Fruit fly (Drosophila melanogaster) whole organism, embryonic: ENCODE data around the gene TyrRII.

Experiments used
- Aef1 ChIP-seq: fragments of 200-800 bp; sonication (Bioruptor generic); IDR thresholded peaks from 3 replicates; pipeline ENCODE4 v1.3.6; 2022; ENCODE audit warnings: missing biosample characterization, missing genetic modification characterization
- Atf3 ChIP-seq: fragments of 200-800 bp; sonication (Bioruptor generic); optimal IDR thresholded peaks from 3 replicates; lab custom pipeline; 2016; ENCODE audit warnings: missing biosample characterization, missing genetic modification characterization
- CG1024 ChIP-seq: fragments of 200-800 bp; sonication (Bioruptor generic); IDR thresholded peaks from 2 replicates; pipeline ENCODE4 v1.3.6; 2022; ENCODE audit warnings: missing biosample characterization, missing genetic modification characterization
- CG10274 ChIP-seq: fragments of 200-800 bp; sonication (Bioruptor generic); optimal IDR thresholded peaks from 3 replicates; lab custom pipeline; 2017; ENCODE audit warnings: missing biosample characterization, mild to moderate bottlenecking, missing genetic modification characterization
- CG10565 ChIP-seq: fragments of 200-800 bp; sonication (Bioruptor generic); optimal IDR thresholded peaks from 3 replicates; lab custom pipeline; 2016; ENCODE audit warnings: missing biosample characterization, mild to moderate bottlenecking, missing genetic modification characterization
- CG10959 ChIP-seq: fragments of 200-800 bp; sonication (Bioruptor generic); IDR thresholded peaks from 2 replicates; pipeline ENCODE4 v1.3.6; 2022; ENCODE audit warnings: missing biosample characterization, missing genetic modification characterization
- CG11093 ChIP-seq: fragments of 200-800 bp; sonication (Bioruptor generic); IDR thresholded peaks from 3 replicates; pipeline ENCODE4 v1.3.6; 2022; ENCODE audit warnings: missing biosample characterization, missing genetic modification characterization
- CG11560 ChIP-seq: fragments of 200-800 bp; sonication (Bioruptor generic); IDR thresholded peaks from 3 replicates; pipeline ENCODE4 v1.3.6; 2022; ENCODE audit warnings: missing biosample characterization, missing genetic modification characterization
- CG12071 ChIP-seq: fragments of 200-800 bp; sonication (Bioruptor generic); optimal IDR thresholded peaks from 3 replicates; lab custom pipeline; 2018; ENCODE audit warnings: missing biosample characterization, mild to moderate bottlenecking, missing genetic modification characterization
- CG12155 ChIP-seq: fragments of 200-800 bp; sonication (Bioruptor generic); optimal IDR thresholded peaks from 3 replicates; lab custom pipeline; 2016; ENCODE audit warnings: missing biosample characterization, missing genetic modification characterization
- CG12219 ChIP-seq: fragments of 200-800 bp; sonication (Bioruptor generic); optimal IDR thresholded peaks from 3 replicates; lab custom pipeline; 2018; ENCODE audit warnings: missing biosample characterization, mild to moderate bottlenecking, missing genetic modification characterization
- CG12744 ChIP-seq: fragments of 200-800 bp; sonication (Bioruptor generic); optimal IDR thresholded peaks from 2 replicates; lab custom pipeline; 2016; ENCODE audit warnings: missing biosample characterization, missing genetic modification characterization
- CG14860 ChIP-seq: fragments of 200-800 bp; sonication (Bioruptor generic); IDR thresholded peaks from 3 replicates; pipeline ENCODE4 v1.3.6; 2022; ENCODE audit warnings: missing biosample characterization, missing genetic modification characterization; ENCODE audit not compliant: partially characterized antibody
- CG2875 ChIP-seq: fragments of 200-800 bp; sonication (Bioruptor generic); optimal IDR thresholded peaks from 2 replicates; lab custom pipeline; 2017; ENCODE audit warnings: missing biosample characterization, mild to moderate bottlenecking, missing genetic modification characterization, missing genetic modification reagents
- CG30020 ChIP-seq: fragments of 200-800 bp; optimal IDR thresholded peaks from 2 replicates; lab custom pipeline; 2019; ENCODE audit warnings: missing biosample characterization, mild to moderate bottlenecking, missing genetic modification characterization, moderate library complexity
- CG31388 ChIP-seq: fragments of 200-800 bp; sonication (Bioruptor generic); optimal IDR thresholded peaks from 2 replicates; lab custom pipeline; 2016; ENCODE audit warnings: missing biosample characterization, missing genetic modification characterization
- CG3838 ChIP-seq: fragments of 200-800 bp; sonication (Bioruptor generic); optimal IDR thresholded peaks from 3 replicates; lab custom pipeline; 2016; ENCODE audit warnings: missing biosample characterization, missing genetic modification characterization
- CG3995 ChIP-seq: fragments of 200-800 bp; sonication (Bioruptor generic); optimal IDR thresholded peaks from 3 replicates; lab custom pipeline; 2016; ENCODE audit warnings: missing biosample characterization, missing genetic modification characterization
- CG5180 ChIP-seq: fragments of 200-800 bp; sonication (Bioruptor generic); optimal IDR thresholded peaks from 3 replicates; lab custom pipeline; 2017; ENCODE audit warnings: missing biosample characterization, missing genetic modification characterization, mild to moderate bottlenecking, moderate library complexity, missing genetic modification reagents
- CG9215 ChIP-seq: fragments of 200-800 bp; sonication (Bioruptor generic); IDR thresholded peaks from 2 replicates; pipeline ENCODE4 v1.3.6; 2022; ENCODE audit warnings: missing biosample characterization, missing genetic modification characterization
- CG9609 ChIP-seq: fragments of 200-800 bp; sonication (Bioruptor generic); optimal IDR thresholded peaks from 3 replicates; lab custom pipeline; 2016; ENCODE audit warnings: missing biosample characterization, missing genetic modification characterization
- CkIIα-i1 ChIP-seq: fragments of 200-800 bp; sonication (Bioruptor generic); IDR thresholded peaks from 2 replicates; pipeline ENCODE4 v1.3.6; 2022; ENCODE audit warnings: missing biosample characterization, missing genetic modification characterization
- E2f2 ChIP-seq: fragments of 200-800 bp; sonication (Bioruptor generic); IDR thresholded peaks from 2 replicates; pipeline ENCODE4 v1.3.6; 2022; ENCODE audit warnings: missing biosample characterization, missing genetic modification characterization
- Ets97D ChIP-seq: fragments of 200-800 bp; sonication (Bioruptor generic); optimal IDR thresholded peaks from 3 replicates; lab custom pipeline; 2016; ENCODE audit warnings: missing biosample characterization, missing genetic modification characterization
- Myb ChIP-seq: fragments of 200-800 bp; sonication (Bioruptor generic); optimal IDR thresholded peaks from 2 replicates; lab custom pipeline; 2016; ENCODE audit warnings: missing biosample characterization, missing genetic modification characterization
- Nf-YA ChIP-seq: fragments of 200-800 bp; sonication (Bioruptor generic); IDR thresholded peaks from 2 replicates; pipeline ENCODE4 v1.3.6; 2022; ENCODE audit warnings: missing biosample characterization, missing genetic modification characterization
- Side ChIP-seq: fragments of 200-800 bp; sonication (Bioruptor generic); optimal IDR thresholded peaks from 2 replicates; lab custom pipeline; 2016; ENCODE audit warnings: missing biosample characterization, missing genetic modification characterization
- Six4 ChIP-seq: fragments of 200-800 bp; sonication (Bioruptor generic); optimal IDR thresholded peaks from 2 replicates; lab custom pipeline; 2016; ENCODE audit warnings: missing biosample characterization, missing genetic modification characterization
- ato ChIP-seq: fragments of 200-800 bp; sonication (Bioruptor generic); IDR thresholded peaks from 2 replicates; pipeline ENCODE4 v1.3.6; 2022; ENCODE audit warnings: missing biosample characterization, missing genetic modification characterization; ENCODE audit not compliant: partially characterized antibody
- bigmax ChIP-seq: fragments of 200-800 bp; sonication (Bioruptor generic); optimal IDR thresholded peaks from 2 replicates; lab custom pipeline; 2018; ENCODE audit warnings: missing biosample characterization, mild to moderate bottlenecking, missing genetic modification characterization
- chm ChIP-seq: fragments of 200-800 bp; sonication (Bioruptor generic); IDR thresholded peaks from 2 replicates; pipeline ENCODE4 v1.3.6; 2022; ENCODE audit warnings: missing biosample characterization, missing genetic modification characterization
- dmrt11E ChIP-seq: fragments of 200-800 bp; sonication (Bioruptor generic); optimal IDR thresholded peaks from 3 replicates; lab custom pipeline; 2018; ENCODE audit warnings: missing biosample characterization, mild to moderate bottlenecking, missing genetic modification characterization, moderate library complexity
- dmrt99B ChIP-seq: fragments of 200-800 bp; sonication (Bioruptor generic); optimal IDR thresholded peaks from 2 replicates; lab custom pipeline; 2018; ENCODE audit warnings: missing biosample characterization, mild to moderate bottlenecking, missing genetic modification characterization, moderate library complexity
- ems ChIP-seq: fragments of 200-800 bp; sonication (Bioruptor generic); optimal IDR thresholded peaks from 3 replicates; lab custom pipeline; 2016; ENCODE audit warnings: missing biosample characterization, missing genetic modification characterization
- fd64A ChIP-seq: fragments of 200-800 bp; sonication (Bioruptor generic); optimal IDR thresholded peaks from 3 replicates; lab custom pipeline; 2018; ENCODE audit warnings: missing biosample characterization, mild to moderate bottlenecking, missing genetic modification characterization
- gce ChIP-seq: fragments of 200-800 bp; sonication (Bioruptor generic); IDR thresholded peaks from 3 replicates; pipeline ENCODE4 v1.3.6; 2022; ENCODE audit warnings: missing biosample characterization, missing genetic modification characterization
- gsb ChIP-seq: fragments of 200-800 bp; sonication (Bioruptor generic); IDR thresholded peaks from 2 replicates; pipeline ENCODE4 v1.3.6; 2022; ENCODE audit warnings: missing biosample characterization, missing genetic modification characterization
- h ChIP-seq: fragments of >200 bp; optimal IDR thresholded peaks from 2 replicates; lab custom pipeline; 2017
- jing ChIP-seq: fragments of 200-800 bp; sonication (Bioruptor generic); optimal IDR thresholded peaks from 2 replicates; lab custom pipeline; 2018; ENCODE audit warnings: missing biosample characterization, mild to moderate bottlenecking, missing genetic modification characterization
- kay ChIP-seq: fragments of 200-800 bp; sonication (Bioruptor generic); optimal IDR thresholded peaks from 2 replicates; lab custom pipeline; 2016; ENCODE audit warnings: missing biosample characterization, missing genetic modification characterization
- knrl ChIP-seq: fragments of 200-800 bp; sonication (Bioruptor generic); IDR thresholded peaks from 3 replicates; pipeline ENCODE4 v1.3.6; 2022; ENCODE audit warnings: missing biosample characterization, missing genetic modification characterization; ENCODE audit not compliant: partially characterized antibody
- lab ChIP-seq: fragments of 200-800 bp; sonication (Bioruptor generic); optimal IDR thresholded peaks from 3 replicates; lab custom pipeline; 2017; ENCODE audit warnings: missing biosample characterization, missing genetic modification characterization, mild to moderate bottlenecking, moderate library complexity, missing genetic modification reagents
- lilli ChIP-seq: fragments of 200-800 bp; sonication (Bioruptor generic); optimal IDR thresholded peaks from 3 replicates; lab custom pipeline; 2016; ENCODE audit warnings: missing biosample characterization, missing genetic modification characterization
- luna ChIP-seq: fragments of 200-800 bp; sonication (Bioruptor generic); optimal IDR thresholded peaks from 2 replicates; lab custom pipeline; 2016; ENCODE audit warnings: missing biosample characterization, missing genetic modification characterization
- nerfin-1 ChIP-seq: fragments of 200-800 bp; sonication (Bioruptor generic); optimal IDR thresholded peaks from 3 replicates; lab custom pipeline; 2019; ENCODE audit warnings: missing biosample characterization, mild to moderate bottlenecking, missing genetic modification characterization, moderate library complexity
- nmo ChIP-seq: fragments of 200-800 bp; sonication (Bioruptor generic); optimal IDR thresholded peaks from 2 replicates; lab custom pipeline; 2018; ENCODE audit warnings: missing biosample characterization, mild to moderate bottlenecking, missing genetic modification characterization, moderate library complexity
- oc ChIP-seq: fragments of 200-800 bp; sonication (Bioruptor generic); optimal IDR thresholded peaks from 2 replicates; lab custom pipeline; 2018; ENCODE audit warnings: missing biosample characterization, mild to moderate bottlenecking, missing genetic modification characterization, moderate library complexity
- slbo ChIP-seq: fragments of 200-800 bp; sonication (Bioruptor generic); IDR thresholded peaks from 2 replicates; pipeline ENCODE4 v1.3.6; 2022; ENCODE audit warnings: missing biosample characterization, missing genetic modification characterization
- tap ChIP-seq: fragments of 200-800 bp; optimal IDR thresholded peaks from 3 replicates; lab custom pipeline; 2019; ENCODE audit warnings: missing biosample characterization, mild to moderate bottlenecking, missing genetic modification characterization, moderate library complexity
- usp ChIP-seq: fragments of >200 bp; optimal IDR thresholded peaks from 2 replicates; lab custom pipeline; 2017; ENCODE audit warnings: missing biosample characterization, missing genetic modification characterization
- wek ChIP-seq: fragments of 200-800 bp; sonication (Bioruptor generic); optimal IDR thresholded peaks from 3 replicates; lab custom pipeline; 2018; ENCODE audit warnings: missing biosample characterization, mild to moderate bottlenecking, missing genetic modification characterization, moderate library complexity
- zf30C ChIP-seq: fragments of 200-800 bp; sonication (Bioruptor generic); optimal IDR thresholded peaks from 3 replicates; lab custom pipeline; 2018; ENCODE audit warnings: missing biosample characterization, mild to moderate bottlenecking, missing genetic modification characterization

Gene TyrRII

dm6 chr3R:17781371-17781770 lies 45.0 kb downstream of the TyrRII start (continued):
- no peak for TF ChIP-seq CG14860
- TF ChIP-seq Atf3 (GFP tag; lab: Kevin White, UChicago) = peak; percentile 55
- TF ChIP-seq usp (GFP tag; lab: Kevin White, UChicago) = no peak
- peak; percentile 86 for TF ChIP-seq slbo
- peak; percentile 49 for TF ChIP-seq E2f2
- peak; percentile 72 for TF ChIP-seq kay (GFP tag; lab: Kevin White, UChicago)
- peak; percentile 62 for TF ChIP-seq Myb (GFP tag; lab: Kevin White, UChicago)
- TF ChIP-seq h (lab: Kevin White, UChicago) = no peak
- peak; percentile 54; the same call in 1 of the 2 replicates for TF ChIP-seq CkIIα-i1 (GFP tag; lab: Robert Waterston, UW)
- TF ChIP-seq Ets97D (GFP tag; lab: Kevin White, UChicago) = peak; percentile 38
- TF ChIP-seq CG12155 (GFP tag; lab: Kevin White, UChicago) = peak; percentile 47
- TF ChIP-seq CG9609 (GFP tag; lab: Kevin White, UChicago) = peak; percentile 68
- TF ChIP-seq CG10274 (GFP tag; lab: Kevin White, UChicago) = peak; percentile 47
- peak; percentile 57 for TF ChIP-seq ems
- no peak for TF ChIP-seq bigmax
- TF ChIP-seq Side = peak; percentile 71
- peak; percentile 89 for TF ChIP-seq nmo (GFP tag; lab: Kevin White, UChicago)
- TF ChIP-seq nerfin-1 (tag; lab: Kevin White, UChicago) = peak; percentile 79
- TF ChIP-seq wek (GFP tag; lab: Kevin White, UChicago) = peak; percentile 40
- peak; percentile 85 for TF ChIP-seq Aef1 (GFP tag; lab: Robert Waterston, UW)
- TF ChIP-seq CG1024 (GFP tag; lab: Robert Waterston, UW) = peak; percentile 66
- TF ChIP-seq CG3995 (GFP tag; lab: Kevin White, UChicago) = peak; percentile 0
- TF ChIP-seq zf30C = peak; percentile 21
- TF ChIP-seq CG12219 (GFP tag; lab: Kevin White, UChicago) = peak; percentile 66
- no peak for TF ChIP-seq CG31388 (GFP tag; lab: Kevin White, UChicago)
- TF ChIP-seq ato (GFP tag; lab: Robert Waterston, UW) = no peak
- TF ChIP-seq CG12071 (GFP tag; lab: Kevin White, UChicago) = peak; percentile 61
- peak; percentile 83 for TF ChIP-seq gsb (GFP tag; lab: Robert Waterston, UW)
- TF ChIP-seq jing (GFP tag; lab: Kevin White, UChicago) = peak; percentile 26
- TF ChIP-seq CG30020 (tag; lab: Kevin White, UChicago) = peak; percentile 17
- no peak for TF ChIP-seq knrl (GFP tag; lab: Robert Waterston, UW)
- TF ChIP-seq Nf-YA (GFP tag; lab: Robert Waterston, UW) = peak; percentile 60; the same call in 1 of the 2 replicates
- peak; percentile 42 for TF ChIP-seq CG12744 (GFP tag; lab: Kevin White, UChicago)
- peak; percentile 76 for TF ChIP-seq lab (GFP tag; lab: Kevin White, UChicago)
- TF ChIP-seq CG10959 (GFP tag; lab: Robert Waterston, UW) = peak; percentile 56
- peak; percentile 64 for TF ChIP-seq CG11560 (tag; lab: Robert Waterston, UW)
- TF ChIP-seq tap (tag; lab: Kevin White, UChicago) = peak; percentile 86
- no peak for TF ChIP-seq dmrt11E (tag; lab: Kevin White, UChicago)
- peak; percentile 6 for TF ChIP-seq fd64A (GFP tag; lab: Kevin White, UChicago)
- TF ChIP-seq gce (GFP tag; lab: Robert Waterston, UW) = peak; percentile 76; the same call in 2 of the 3 replicates
- peak; percentile 23 for TF ChIP-seq CG3838 (GFP tag; lab: Kevin White, UChicago)
- TF ChIP-seq Six4 (GFP tag; lab: Kevin White, UChicago) = peak; percentile 46
- TF ChIP-seq CG11093 = peak; percentile 42; the same call in 2 of the 3 replicates
- peak; percentile 82 for TF ChIP-seq chm (GFP tag; lab: Robert Waterston, UW)
- no peak for TF ChIP-seq CG10565
- TF ChIP-seq luna (GFP tag; lab: Kevin White, UChicago) = no peak
- peak; percentile 57 for TF ChIP-seq CG5180 (GFP tag; lab: Kevin White, UChicago)
- TF ChIP-seq dmrt99B = peak; percentile 87
- peak; percentile 72 for TF ChIP-seq oc
- TF ChIP-seq CG2875 = peak; percentile 65
- TF ChIP-seq lilli (GFP tag; lab: Kevin White, UChicago) = peak; percentile 76
- peak; percentile 82 for TF ChIP-seq CG9215 (GFP tag; lab: Robert Waterston, UW)
